Fruit fly (Drosophila melanogaster) whole organism, embryonic: ENCODE results near the gene CG11710.

Source experiments
- Ada2b ChIP-seq: fragments of 200-800 bp; sonication (Bioruptor generic); IDR thresholded peaks from 2 replicates; pipeline ENCODE4 v1.3.6; 2022; ENCODE audit warnings: missing biosample characterization, missing genetic modification characterization
- CG10147 ChIP-seq: fragments of 200-800 bp; sonication (Bioruptor generic); optimal IDR thresholded peaks from 2 replicates; lab custom pipeline; 2019; ENCODE audit warnings: missing biosample characterization, mild to moderate bottlenecking, missing genetic modification characterization, moderate library complexity
- CG10321 ChIP-seq: fragments of 200-800 bp; sonication (Bioruptor generic); IDR thresholded peaks from 2 replicates; pipeline ENCODE4 v1.3.6; 2022; ENCODE audit warnings: missing biosample characterization, missing genetic modification characterization
- CG10366 ChIP-seq: fragments of 200-800 bp; sonication (Bioruptor generic); IDR thresholded peaks from 2 replicates; pipeline ENCODE4 v1.3.6; 2022; ENCODE audit warnings: missing biosample characterization, missing genetic modification characterization
- CG11695 ChIP-seq: fragments of 200-800 bp; sonication (Bioruptor generic); IDR thresholded peaks from 3 replicates; pipeline ENCODE4 v1.3.6; 2022; ENCODE audit warnings: missing biosample characterization, missing genetic modification characterization
- CG11696 ChIP-seq: fragments of 200-800 bp; sonication (Bioruptor generic); IDR thresholded peaks from 2 replicates; pipeline ENCODE4 v1.3.6; 2022; ENCODE audit warnings: missing biosample characterization, missing genetic modification characterization
- CG12155 ChIP-seq: fragments of 200-800 bp; sonication (Bioruptor generic); optimal IDR thresholded peaks from 3 replicates; lab custom pipeline; 2016; ENCODE audit warnings: missing biosample characterization, missing genetic modification characterization
- CG12219 ChIP-seq: fragments of 200-800 bp; sonication (Bioruptor generic); optimal IDR thresholded peaks from 3 replicates; lab custom pipeline; 2018; ENCODE audit warnings: missing biosample characterization, mild to moderate bottlenecking, missing genetic modification characterization
- CG12299 ChIP-seq: fragments of 200-800 bp; sonication (Bioruptor generic); optimal IDR thresholded peaks from 2 replicates; lab custom pipeline; 2018; ENCODE audit warnings: missing biosample characterization, mild to moderate bottlenecking, missing genetic modification characterization
- CG14014 ChIP-seq: fragments of 200-800 bp; sonication (Bioruptor generic); IDR thresholded peaks from 2 replicates; pipeline ENCODE4 v1.3.6; 2022; ENCODE audit warnings: missing biosample characterization, missing genetic modification characterization
- CG15011 ChIP-seq: fragments of 200-800 bp; sonication (Bioruptor generic); optimal IDR thresholded peaks from 3 replicates; lab custom pipeline; 2018; ENCODE audit warnings: missing biosample characterization, mild to moderate bottlenecking, missing genetic modification characterization
- CG15601 ChIP-seq: fragments of 200-800 bp; sonication (Bioruptor generic); optimal IDR thresholded peaks from 3 replicates; lab custom pipeline; 2019; ENCODE audit warnings: missing biosample characterization, mild to moderate bottlenecking, missing genetic modification characterization, moderate library complexity
- CG15696 ChIP-seq: fragments of 200-800 bp; sonication (Bioruptor generic); optimal IDR thresholded peaks from 2 replicates; lab custom pipeline; 2019; ENCODE audit warnings: missing biosample characterization, mild to moderate bottlenecking, missing genetic modification characterization, moderate library complexity
- CG16813 ChIP-seq: fragments of 200-800 bp; sonication (Bioruptor generic); IDR thresholded peaks from 3 replicates; pipeline ENCODE4 v1.3.6; 2022; ENCODE audit warnings: missing biosample characterization, missing genetic modification characterization; ENCODE audit not compliant: partially characterized antibody
- CG18011 ChIP-seq: fragments of 200-800 bp; sonication (Bioruptor generic); optimal IDR thresholded peaks from 2 replicates; lab custom pipeline; 2017; ENCODE audit warnings: missing biosample characterization, missing genetic modification characterization, mild to moderate bottlenecking, moderate library complexity, missing genotype
- CG2199 ChIP-seq: fragments of 200-800 bp; sonication (Bioruptor generic); IDR thresholded peaks from 3 replicates; pipeline ENCODE4 v1.3.6; 2022; ENCODE audit warnings: missing biosample characterization, missing genetic modification characterization
- CG2875 ChIP-seq: fragments of 200-800 bp; sonication (Bioruptor generic); optimal IDR thresholded peaks from 2 replicates; lab custom pipeline; 2017; ENCODE audit warnings: missing biosample characterization, mild to moderate bottlenecking, missing genetic modification characterization, missing genetic modification reagents
- CG31441 ChIP-seq: fragments of 200-800 bp; sonication (Bioruptor generic); IDR thresholded peaks from 2 replicates; pipeline ENCODE4 v1.3.6; 2022; ENCODE audit warnings: missing biosample characterization, missing genetic modification characterization
- CG3726 ChIP-seq: fragments of 200-800 bp; sonication (Bioruptor generic); IDR thresholded peaks from 3 replicates; pipeline ENCODE4, ENCODE4 v1.3.6; 2022; ENCODE audit warnings: missing biosample characterization, missing genetic modification characterization
- CG4707 ChIP-seq: fragments of 200-800 bp; sonication (Bioruptor generic); optimal IDR thresholded peaks from 2 replicates; lab custom pipeline; 2018; ENCODE audit warnings: missing biosample characterization, mild to moderate bottlenecking, missing genetic modification characterization, moderate library complexity
- CG7839 ChIP-seq: fragments of 200-800 bp; sonication (Bioruptor generic); optimal IDR thresholded peaks from 3 replicates; lab custom pipeline; 2018; ENCODE audit warnings: missing biosample characterization, mild to moderate bottlenecking, missing genetic modification characterization, moderate library complexity
- CG8359 ChIP-seq: fragments of 200-800 bp; sonication (Bioruptor generic); optimal IDR thresholded peaks from 2 replicates; lab custom pipeline; 2017; ENCODE audit warnings: missing biosample characterization, mild to moderate bottlenecking, missing genetic modification characterization, borderline replicate concordance
- CHES-1-like ChIP-seq: fragments of 200-800 bp; sonication (Bioruptor generic); optimal IDR thresholded peaks from 2 replicates; lab custom pipeline; 2016; ENCODE audit warnings: missing biosample characterization, missing genetic modification characterization
- CTCF ChIP-seq: fragments of 200-800 bp; sonication (Bioruptor generic); optimal IDR thresholded peaks from 2 replicates; lab custom pipeline; 2017; ENCODE audit warnings: missing biosample characterization, mild to moderate bottlenecking, missing genetic modification characterization, moderate library complexity
- Dref ChIP-seq: fragments of 200-800 bp; sonication (Bioruptor generic); IDR thresholded peaks from 2 replicates; pipeline ENCODE4 v1.3.6; 2022; ENCODE audit warnings: missing biosample characterization, missing genetic modification characterization
- Elba2 ChIP-seq: fragments of 200-800 bp; sonication (Bioruptor generic); optimal IDR thresholded peaks from 3 replicates; lab custom pipeline; 2016; ENCODE audit warnings: missing biosample characterization, missing genetic modification characterization
- HLH4C ChIP-seq: fragments of 200-800 bp; sonication (Bioruptor generic); IDR thresholded peaks from 3 replicates; pipeline ENCODE4 v1.3.6; 2022; ENCODE audit warnings: missing biosample characterization, missing genetic modification characterization; ENCODE audit not compliant: partially characterized antibody
- Rx ChIP-seq: fragments of 200-800 bp; sonication (Bioruptor generic); IDR thresholded peaks from 2 replicates; pipeline ENCODE4 v1.3.6; 2022; ENCODE audit warnings: missing biosample characterization, missing genetic modification characterization
- Usf ChIP-seq: fragments of 200-800 bp; sonication (Bioruptor generic); optimal IDR thresholded peaks from 2 replicates; lab custom pipeline; 2017; ENCODE audit warnings: missing genotype, missing biosample characterization, missing genetic modification characterization
- Vsx1 ChIP-seq: fragments of 200-800 bp; sonication (Bioruptor generic); optimal IDR thresholded peaks from 2 replicates; lab custom pipeline; 2017; ENCODE audit warnings: missing biosample characterization, mild to moderate bottlenecking, missing genetic modification characterization, missing genetic modification reagents
- Xrp1 ChIP-seq: fragments of 200-800 bp; sonication (Bioruptor generic); IDR thresholded peaks from 2 replicates; pipeline ENCODE4 v1.3.6; 2022; ENCODE audit warnings: missing biosample characterization, missing genetic modification characterization
- aop ChIP-seq: fragments of 200-800 bp; sonication (Bioruptor generic); IDR thresholded peaks from 2 replicates; pipeline ENCODE4 v1.3.6; 2022; ENCODE audit warnings: missing biosample characterization, missing genetic modification characterization
- ara ChIP-seq: fragments of 200-800 bp; sonication (Bioruptor generic); IDR thresholded peaks from 2 replicates; pipeline ENCODE4 v1.3.6; 2022; ENCODE audit warnings: missing biosample characterization, missing genetic modification characterization
- az2 ChIP-seq: fragments of 200-800 bp; sonication (Bioruptor generic); optimal IDR thresholded peaks from 3 replicates; lab custom pipeline; 2016; ENCODE audit warnings: missing biosample characterization, missing genetic modification characterization
- bab2 ChIP-seq: fragments of 200-800 bp; sonication (Bioruptor generic); optimal IDR thresholded peaks from 2 replicates; lab custom pipeline; 2016; ENCODE audit warnings: missing biosample characterization, missing genetic modification characterization
- caup ChIP-seq: fragments of 200-800 bp; sonication (Bioruptor generic); optimal IDR thresholded peaks from 3 replicates; lab custom pipeline; 2017; ENCODE audit warnings: missing biosample characterization, mild to moderate bottlenecking, missing genetic modification characterization, moderate library complexity; ENCODE audit not compliant: severe bottlenecking
- ftz-f1 ChIP-seq: fragments of 200-800 bp; sonication (Bioruptor generic); optimal IDR thresholded peaks from 2 replicates; lab custom pipeline; 2016; ENCODE audit warnings: missing biosample characterization, missing genetic modification characterization
- gfzf ChIP-seq: fragments of 200-800 bp; sonication (Bioruptor generic); optimal IDR thresholded peaks from 2 replicates; lab custom pipeline; 2016; ENCODE audit warnings: missing biosample characterization, mild to moderate bottlenecking, missing genetic modification characterization, moderate library complexity
- lab ChIP-seq: fragments of 200-800 bp; sonication (Bioruptor generic); optimal IDR thresholded peaks from 3 replicates; lab custom pipeline; 2017; ENCODE audit warnings: missing biosample characterization, missing genetic modification characterization, mild to moderate bottlenecking, moderate library complexity, missing genetic modification reagents
- lbe ChIP-seq: fragments of 200-800 bp; sonication (Bioruptor generic); optimal IDR thresholded peaks from 2 replicates; lab custom pipeline; 2016; ENCODE audit warnings: missing biosample characterization, mild to moderate bottlenecking, missing genetic modification characterization
- lilli ChIP-seq: fragments of 200-800 bp; sonication (Bioruptor generic); optimal IDR thresholded peaks from 3 replicates; lab custom pipeline; 2016; ENCODE audit warnings: missing biosample characterization, missing genetic modification characterization
- maf-S ChIP-seq: fragments of 200-800 bp; sonication (Bioruptor generic); optimal IDR thresholded peaks from 2 replicates; lab custom pipeline; 2016; ENCODE audit warnings: missing biosample characterization, missing genetic modification characterization
- pfk ChIP-seq: fragments of 200-800 bp; sonication (Bioruptor generic); optimal IDR thresholded peaks from 2 replicates; lab custom pipeline; 2018; ENCODE audit warnings: missing biosample characterization, mild to moderate bottlenecking, missing genetic modification characterization, moderate library complexity
- pnt ChIP-seq: fragments of 200-800 bp; sonication (Bioruptor generic); optimal IDR thresholded peaks from 3 replicates; lab custom pipeline; 2016; ENCODE audit warnings: missing biosample characterization, missing genetic modification characterization
- schlank ChIP-seq: fragments of 200-800 bp; sonication (Bioruptor generic); optimal IDR thresholded peaks from 2 replicates; lab custom pipeline; 2018; ENCODE audit warnings: missing biosample characterization, mild to moderate bottlenecking, missing genetic modification characterization
- sens ChIP-seq: fragments of 200-800 bp; sonication (Bioruptor generic); peaks from one replicate; lab custom pipeline; 2016; ENCODE audit warnings: missing biosample characterization, missing genetic modification characterization
- stc ChIP-seq: fragments of 200-800 bp; sonication (Bioruptor generic); IDR thresholded peaks from 2 replicates; pipeline ENCODE4 v1.3.6; 2022; ENCODE audit warnings: missing biosample characterization, missing genetic modification characterization
- sug ChIP-seq: fragments of 200-800 bp; optimal IDR thresholded peaks from 2 replicates; lab custom pipeline; 2019; ENCODE audit warnings: missing biosample characterization, mild to moderate bottlenecking, missing genetic modification characterization, moderate library complexity
- trh ChIP-seq: fragments of 200-800 bp; sonication (Bioruptor generic); optimal IDR thresholded peaks from 2 replicates; lab custom pipeline; 2016; ENCODE audit warnings: missing biosample characterization, missing genetic modification characterization
- tup ChIP-seq: fragments of 200-800 bp; sonication (Bioruptor generic); optimal IDR thresholded peaks from 2 replicates; lab custom pipeline; 2016; ENCODE audit warnings: missing biosample characterization, mild to moderate bottlenecking, missing genetic modification characterization, moderate library complexity

The CG11710 gene

dm6 chrX:20429482-20430204 is at the start of gene CG11710, which contains the start of gene mal (continued):
- TF ChIP-seq CG31441 (GFP tag; lab: Robert Waterston, UW) (peak; percentile 83), CHES-1-like (GFP tag; lab: Kevin White, UChicago) (peak; percentile 29), maf-S (GFP tag; lab: Kevin White, UChicago) (peak; percentile 48), caup (GFP tag; lab: Kevin White, UChicago) (no peak), HLH4C (GFP tag; lab: Robert Waterston, UW) (peak; percentile 51; the same call in 1 of the 3 replicates), Rx (GFP tag; lab: Robert Waterston, UW) (no peak; the same call in 1 of the 2 replicates), CG10321 (GFP tag; lab: Robert Waterston, UW) (no peak), CG12299 (peak; percentile 30), Xrp1 (GFP tag; lab: Robert Waterston, UW) (peak; percentile 82; the same call in 1 of the 2 replicates), CG12219 (GFP tag; lab: Kevin White, UChicago) (no peak), lbe (GFP tag; lab: Kevin White, UChicago) (peak; percentile 67), schlank (tag; lab: Kevin White, UChicago) (peak; percentile 2), Vsx1 (GFP tag; lab: Kevin White, UChicago) (no peak), Usf (GFP tag; lab: Kevin White, UChicago) (peak; percentile 41), lilli (GFP tag; lab: Kevin White, UChicago) (peak; percentile 75), tup (GFP tag; lab: Kevin White, UChicago) (peak; percentile 45), CG18011 (GFP tag; lab: Kevin White, UChicago) (peak; percentile 45), CG15011 (no peak), pnt (GFP tag; lab: Kevin White, UChicago) (peak; percentile 43), stc (GFP tag; lab: Robert Waterston, UW) (peak; percentile 58), Ada2b (GFP tag; lab: Robert Waterston, UW) (peak; percentile 73), sug (peak; percentile 81), CG11696 (GFP tag; lab: Robert Waterston, UW) (no peak), sens (peak; percentile 95), CG7839 (peak; percentile 90), lab (GFP tag; lab: Kevin White, UChicago) (no peak), pfk (GFP tag; lab: Kevin White, UChicago) (peak; percentile 14), CG10147 (GFP tag; lab: Kevin White, UChicago) (peak; percentile 82), trh (GFP tag; lab: Kevin White, UChicago) (peak; percentile 48), CG15696 (tag; lab: Kevin White, UChicago) (peak; percentile 68), CG16813 (GFP tag; lab: Robert Waterston, UW) (peak; percentile 35; the same call in 1 of the 3 replicates), CG8359 (GFP tag; lab: Kevin White, UChicago) (peak; percentile 58), ara (peak; percentile 37; the same call in 1 of the 2 replicates), CG12155 (GFP tag; lab: Kevin White, UChicago) (peak; percentile 67), CTCF (peak; percentile 5), CG2199 (GFP tag; lab: Robert Waterston, UW) (no peak), CG3726 (GFP tag; lab: Robert Waterston, UW) (no peak), Elba2 (no peak), Dref (peak; percentile 61), CG11695 (GFP tag; lab: Robert Waterston, UW) (peak; percentile 79; the same call in 2 of the 3 replicates), CG14014 (GFP tag; lab: Robert Waterston, UW) (peak; percentile 79), CG2875 (GFP tag; lab: Kevin White, UChicago) (no peak), gfzf (GFP tag; lab: Kevin White, UChicago) (no peak), aop (GFP tag; lab: Robert Waterston, UW) (no peak), az2 (GFP tag; lab: Kevin White, UChicago) (peak; percentile 68), ftz-f1 (GFP tag; lab: Kevin White, UChicago) (no peak), CG10366 (GFP tag; lab: Robert Waterston, UW) (peak; percentile 50; the same call in 1 of the 2 replicates), CG15601 (tag; lab: Kevin White, UChicago) (no peak), CG4707 (peak; percentile 41), bab2 (peak; percentile 85)
